Worm (Caenorhabditis elegans): Measurements from ENCODE around the gene skpo-2.

Gene skpo-2

ce11 chrII:3436412-3436811 is at the start of gene skpo-2:
skpo-2 (minus strand) TSS chrII:3436512.
- TF ChIP-seq tbx-8 (GFP tag; optimal IDR thresholded peaks at IDR 0.05) (no peak), blmp-1 (tag; optimal IDR thresholded peaks at IDR 0.05) (no peak), nhr-76 (tag; optimal IDR thresholded peaks at IDR 0.05) (no peak), M03D4.4 (tag; optimal IDR thresholded peaks at IDR 0.05) (no peak), ces-1 (GFP tag; optimal IDR thresholded peaks at IDR 0.05) (no peak)

ce11 chrII:3482231-3482630 is 45.9 kb upstream of the skpo-2 start, which contains the start of gene smu-2:
smu-2 (plus strand) TSS chrII:3482408.
- TF ChIP-seq ceh-39 (tag; optimal IDR thresholded peaks at IDR 0.05): no peak
- peak; percentile 20 for TF ChIP-seq cnd-1 (tag; optimal IDR thresholded peaks at IDR 0.05)
- no peak for TF ChIP-seq unc-120 (tag; optimal IDR thresholded peaks at IDR 0.05; ENCODE audit: poor library complexity, severe bottlenecking)
- TF ChIP-seq sptf-1 (tag; optimal IDR thresholded peaks at IDR 0.05): peak; percentile 75
- no peak for TF ChIP-seq snpc-4 (tag; optimal IDR thresholded peaks at IDR 0.05)
- TF ChIP-seq ceh-43 (GFP tag; optimal IDR thresholded peaks at IDR 0.05): peak; percentile 7
- TF ChIP-seq mab-5 (tag; optimal IDR thresholded peaks at IDR 0.05): peak; percentile 55
- TF ChIP-seq bed-3 (GFP tag; optimal IDR thresholded peaks at IDR 0.05): no peak
- peak; percentile 49 for TF ChIP-seq mep-1 (tag; optimal IDR thresholded peaks at IDR 0.05)
- TF ChIP-seq elt-3 (tag; optimal IDR thresholded peaks at IDR 0.05): no peak
- TF ChIP-seq unc-62 (GFP tag; optimal IDR thresholded peaks at IDR 0.05): no peak
- peak; percentile 16 for TF ChIP-seq lin-32 (GFP tag; optimal IDR thresholded peaks at IDR 0.05)
- no peak for TF ChIP-seq ham-2 (GFP tag; optimal IDR thresholded peaks at IDR 0.05)
- TF ChIP-seq zip-8 (tag; optimal IDR thresholded peaks at IDR 0.05): no peak
- TF ChIP-seq pha-4 (tag; optimal IDR thresholded peaks at IDR 0.05): no peak
- no peak for TF ChIP-seq hlh-1 (tag; optimal IDR thresholded peaks at IDR 0.05)
- peak; percentile 39 for TF ChIP-seq lsy-2 (tag; optimal IDR thresholded peaks at IDR 0.05)
- TF ChIP-seq ces-1 (GFP tag; optimal IDR thresholded peaks at IDR 0.05): peak; percentile 97
- no peak for TF ChIP-seq sem-2 (GFP tag; optimal IDR thresholded peaks at IDR 0.05)
- no peak for TF ChIP-seq nhr-12 (tag; optimal IDR thresholded peaks at IDR 0.05)
- TF ChIP-seq drap-1 (GFP tag; optimal IDR thresholded peaks at IDR 0.05): no peak
- no peak for TF ChIP-seq blmp-1 (tag; optimal IDR thresholded peaks at IDR 0.05)
- no peak for TF ChIP-seq nhr-2 (tag; optimal IDR thresholded peaks at IDR 0.05)
- TF ChIP-seq flh-1 (GFP tag; optimal IDR thresholded peaks at IDR 0.05): no peak
- TF ChIP-seq unc-39 (tag; optimal IDR thresholded peaks at IDR 0.05): no peak
- no peak for TF ChIP-seq ceh-83 (GFP tag; optimal IDR thresholded peaks at IDR 0.05)

- TF ChIP-seq mab-5 (tag; optimal IDR thresholded peaks at IDR 0.05): no peak
- no peak for TF ChIP-seq sptf-1 (tag; optimal IDR thresholded peaks at IDR 0.05)
- no peak for TF ChIP-seq nhr-76 (tag; optimal IDR thresholded peaks at IDR 0.05)
- no peak for TF ChIP-seq nhr-28 (tag; optimal IDR thresholded peaks at IDR 0.05)
- no peak for TF ChIP-seq ceh-39 (tag; optimal IDR thresholded peaks at IDR 0.05)
- TF ChIP-seq lin-13 (tag; optimal IDR thresholded peaks at IDR 0.05): no peak
- TF ChIP-seq lsy-2 (tag; optimal IDR thresholded peaks at IDR 0.05): no peak
- TF ChIP-seq unc-39 (tag; optimal IDR thresholded peaks at IDR 0.05): no peak
- no peak for TF ChIP-seq unc-62 (GFP tag; optimal IDR thresholded peaks at IDR 0.05)
- TF ChIP-seq mls-2 (tag; optimal IDR thresholded peaks at IDR 0.05): no peak
- no peak for TF ChIP-seq M03D4.4 (tag; optimal IDR thresholded peaks at IDR 0.05)
- TF ChIP-seq blmp-1 (tag; optimal IDR thresholded peaks at IDR 0.05): no peak
- no peak for TF ChIP-seq elt-3 (tag; optimal IDR thresholded peaks at IDR 0.05)
- no peak for TF ChIP-seq unc-120 (tag; optimal IDR thresholded peaks at IDR 0.05; ENCODE audit: poor library complexity, severe bottlenecking)
- TF ChIP-seq cnd-1 (tag; optimal IDR thresholded peaks at IDR 0.05): no peak
- TF ChIP-seq ces-1 (GFP tag; optimal IDR thresholded peaks at IDR 0.05): no peak
- TF ChIP-seq ham-2 (GFP tag; optimal IDR thresholded peaks at IDR 0.05): no peak
- no peak for TF ChIP-seq flh-1 (GFP tag; optimal IDR thresholded peaks at IDR 0.05)
- no peak for TF ChIP-seq sem-2 (GFP tag; optimal IDR thresholded peaks at IDR 0.05)
- TF ChIP-seq ceh-83 (GFP tag; optimal IDR thresholded peaks at IDR 0.05): no peak
Measured at ce11 chrII:3481584-3481983, 45.3 kb upstream of the skpo-2 start, which contains the start of gene Y49F6B.8. Y49F6B.8 (minus strand) TSS chrII:3481684.

ce11 chrII:3477171-3477570 is 40.9 kb upstream of the skpo-2 start, which contains the start of gene fbxb-104:
fbxb-104 (minus strand) TSS chrII:3477271.
- no peak for TF ChIP-seq zip-8 (tag; optimal IDR thresholded peaks at IDR 0.05)
- TF ChIP-seq bed-3 (GFP tag; optimal IDR thresholded peaks at IDR 0.05): no peak
- no peak for TF ChIP-seq lin-13 (tag; optimal IDR thresholded peaks at IDR 0.05)
- TF ChIP-seq flh-1 (GFP tag; optimal IDR thresholded peaks at IDR 0.05): no peak
- no peak for TF ChIP-seq hlh-1 (tag; optimal IDR thresholded peaks at IDR 0.05)
- TF ChIP-seq elt-1 (tag; optimal IDR thresholded peaks at IDR 0.05; ENCODE audit: borderline replicate concordance, insufficient read depth): no peak
- TF ChIP-seq pha-4 (tag; optimal IDR thresholded peaks at IDR 0.05): no peak
- no peak for TF ChIP-seq ceh-83 (GFP tag; optimal IDR thresholded peaks at IDR 0.05)

All from whole organism, mixed stage, embryonic.